Fruit fly (Drosophila melanogaster) whole organism, adult: ENCODE data around the gene ppk23.

Experiments
- CG11617 ChIP-seq: fragments of 200-800 bp; sonication (Bioruptor generic); optimal IDR thresholded peaks from 2 replicates; lab custom pipeline; 2017; ENCODE audit warnings: mild to moderate bottlenecking, missing biosample characterization, missing genetic modification reagents, missing genetic modification characterization
- CG14711 ChIP-seq: fragments of 200-800 bp; sonication (Bioruptor generic); optimal IDR thresholded peaks from 2 replicates; lab custom pipeline; 2018; ENCODE audit warnings: missing biosample characterization, mild to moderate bottlenecking, missing genetic modification characterization, moderate library complexity
- CG1620 ChIP-seq: fragments of 200-800 bp; sonication (Bioruptor generic); optimal IDR thresholded peaks from 2 replicates; lab custom pipeline; 2016; ENCODE audit warnings: missing biosample characterization, missing genetic modification characterization
- CG33017 ChIP-seq: fragments of 200-800 bp; sonication (Bioruptor generic); optimal IDR thresholded peaks from 2 replicates; lab custom pipeline; 2018; ENCODE audit warnings: missing biosample characterization, mild to moderate bottlenecking, missing genetic modification characterization, moderate library complexity
- CG5204 ChIP-seq: fragments of 200-800 bp; sonication (Bioruptor generic); optimal IDR thresholded peaks from 2 replicates; lab custom pipeline; 2016; ENCODE audit warnings: missing biosample characterization, missing genetic modification characterization
- CG7045 ChIP-seq: fragments of 200-800 bp; sonication (Bioruptor generic); optimal IDR thresholded peaks from 2 replicates; lab custom pipeline; 2017; ENCODE audit warnings: missing biosample characterization, mild to moderate bottlenecking, missing genetic modification characterization
- CG7101 ChIP-seq: fragments of 200-800 bp; sonication (Bioruptor generic); optimal IDR thresholded peaks from 2 replicates; lab custom pipeline; 2018; ENCODE audit warnings: missing biosample characterization, mild to moderate bottlenecking, missing genetic modification characterization, moderate library complexity
- Clk ChIP-seq: fragments of 200-800 bp; sonication (Bioruptor generic); optimal IDR thresholded peaks from 2 replicates; lab custom pipeline; 2017; ENCODE audit warnings: missing biosample characterization, missing genetic modification characterization
- Crg-1 ChIP-seq: fragments of 200-800 bp; sonication (Bioruptor generic); optimal IDR thresholded peaks from 2 replicates; lab custom pipeline; 2016; ENCODE audit warnings: missing biosample characterization, missing genetic modification characterization
- Hr96 ChIP-seq: fragments of 200-800 bp; sonication (Bioruptor generic); optimal IDR thresholded peaks from 2 replicates; lab custom pipeline; 2016; ENCODE audit warnings: missing biosample characterization, missing genetic modification characterization
- Mnt ChIP-seq: fragments of 200-800 bp; sonication (Bioruptor generic); optimal IDR thresholded peaks from 2 replicates; lab custom pipeline; 2016; ENCODE audit warnings: missing biosample characterization, mild to moderate bottlenecking, missing genetic modification characterization
- bab1 ChIP-seq: fragments of 200-800 bp; sonication (Bioruptor generic); optimal IDR thresholded peaks from 3 replicates; lab custom pipeline; 2019; ENCODE audit warnings: missing biosample characterization, mild to moderate bottlenecking, missing genetic modification characterization, moderate library complexity
- cic ChIP-seq: fragments of 200-800 bp; sonication (Bioruptor generic); optimal IDR thresholded peaks from 2 replicates; lab custom pipeline; 2017; ENCODE audit warnings: missing biosample characterization, mild to moderate bottlenecking, missing genetic modification characterization, moderate library complexity
- cnc ChIP-seq, 2 experiments: fragments of >200 bp; optimal IDR thresholded peaks; 2 replicates each; lab custom pipeline; 2017
- kay ChIP-seq: fragments of 200-800 bp; sonication (Bioruptor generic); peaks from one replicate; lab custom pipeline; 2016; ENCODE audit warnings: missing biosample characterization, missing genetic modification characterization, borderline replicate concordance
- ovo ChIP-seq: fragments of 200-800 bp; sonication (Bioruptor generic); optimal IDR thresholded peaks from 2 replicates; lab custom pipeline; 2016; ENCODE audit warnings: missing biosample characterization, missing genetic modification characterization
- pad ChIP-seq: fragments of 200-800 bp; sonication (Bioruptor generic); optimal IDR thresholded peaks from 3 replicates; lab custom pipeline; 2017; ENCODE audit warnings: missing biosample characterization, missing genetic modification characterization, mild to moderate bottlenecking, moderate library complexity, missing genetic modification reagents
- tj ChIP-seq: fragments of 200-800 bp; sonication (Bioruptor generic); optimal IDR thresholded peaks from 3 replicates; lab custom pipeline; 2017; ENCODE audit warnings: missing biosample characterization, mild to moderate bottlenecking, missing genetic modification characterization, moderate library complexity
- toe ChIP-seq: fragments of 200-800 bp; sonication (Bioruptor generic); optimal IDR thresholded peaks from 2 replicates; lab custom pipeline; 2016; ENCODE audit warnings: missing biosample characterization, missing genetic modification characterization

ppk23 gene

DNA sequence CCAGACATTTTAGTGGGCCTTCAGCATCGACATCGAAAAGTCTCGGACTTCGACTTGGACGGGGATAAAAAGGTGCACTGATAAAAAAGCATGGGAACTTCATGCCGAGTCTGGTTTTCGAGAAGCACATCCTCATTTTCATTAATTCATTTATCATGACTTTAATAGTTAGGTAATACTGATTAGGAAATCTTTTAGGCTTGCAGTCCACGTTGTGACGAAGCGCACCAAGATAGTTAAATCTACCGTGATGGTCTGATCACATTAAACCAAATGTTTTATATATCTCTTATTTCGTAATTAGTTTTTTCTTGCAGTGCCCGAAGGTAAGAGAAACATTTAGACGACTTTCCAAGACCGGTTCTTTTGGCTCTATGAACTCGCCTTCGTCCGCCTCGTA is 10.3 kb downstream of the ppk23 start:
- no peak for TF ChIP-seq Hr96 (GFP tag; lab: Kevin White, UChicago)
- no peak for TF ChIP-seq kay (GFP tag; lab: Kevin White, UChicago)
- TF ChIP-seq bab1 (GFP tag; lab: Kevin White, UChicago): no peak
- TF ChIP-seq cic (GFP tag; lab: Kevin White, UChicago): no peak

DNA sequence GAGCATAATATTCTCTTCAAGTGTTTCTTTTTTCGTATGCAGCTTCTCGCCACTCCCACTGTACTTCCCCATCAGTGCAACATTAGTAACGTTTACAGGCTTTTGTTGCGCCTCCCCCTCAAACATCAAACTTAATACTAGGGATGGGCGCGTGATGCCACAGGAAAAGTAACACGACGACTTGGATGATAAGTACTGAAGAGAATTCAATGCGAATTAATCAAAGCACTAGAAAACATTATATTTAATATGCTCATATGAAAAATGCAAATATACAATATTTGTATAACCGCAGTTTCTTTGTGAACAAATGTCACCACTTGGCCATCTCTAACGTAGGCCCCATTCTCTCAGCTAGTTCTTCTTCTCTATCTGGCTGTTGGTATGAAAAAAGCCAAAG is 13.9 kb downstream of the ppk23 start:
- TF ChIP-seq pad (GFP tag; lab: Kevin White, UChicago) (no peak), CG7045 (GFP tag; lab: Kevin White, UChicago) (no peak), CG14711 (tag; lab: Kevin White, UChicago) (no peak), toe (GFP tag; lab: Kevin White, UChicago) (no peak)

- TF ChIP-seq cic (GFP tag; lab: Kevin White, UChicago): no peak
- no peak for TF ChIP-seq pad (GFP tag; lab: Kevin White, UChicago)
- no peak for TF ChIP-seq tj
- no peak for TF ChIP-seq bab1 (GFP tag; lab: Kevin White, UChicago)
- TF ChIP-seq CG14711 (tag; lab: Kevin White, UChicago): no peak
- no peak for TF ChIP-seq toe (GFP tag; lab: Kevin White, UChicago)
- no peak for TF ChIP-seq CG1620
- no peak for TF ChIP-seq Mnt (GFP tag; lab: Kevin White, UChicago)
- no peak for TF ChIP-seq CG33017 (tag; lab: Kevin White, UChicago)
- no peak for TF ChIP-seq ovo (GFP tag; lab: Kevin White, UChicago)
- TF ChIP-seq CG5204 (GFP tag; lab: Kevin White, UChicago): no peak
- TF ChIP-seq CG11617 (GFP tag; lab: Kevin White, UChicago): no peak
- TF ChIP-seq CG7101 (tag; lab: Kevin White, UChicago): no peak
These were observed 18.1 kb downstream of the ppk23 start for dm6 chrX:17550957-17551356.

DNA sequence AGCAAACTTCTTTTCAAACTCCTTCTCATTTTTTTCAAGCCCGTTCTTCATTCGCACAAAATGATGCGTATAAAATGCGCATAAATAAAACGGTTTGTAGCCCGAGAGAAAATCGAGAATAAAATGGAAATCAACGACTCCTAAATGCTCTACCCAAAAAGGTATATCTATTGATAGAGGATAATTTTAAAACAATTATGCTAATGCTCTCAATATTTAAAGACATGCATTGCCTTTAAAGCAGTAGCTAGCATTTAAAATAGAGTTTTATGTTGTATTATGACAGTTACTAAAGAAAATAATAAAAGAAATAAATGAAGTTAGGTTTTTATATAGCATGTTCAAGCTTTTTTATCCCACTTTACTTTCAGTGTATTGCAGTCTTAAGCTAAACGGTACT is 18.7 kb downstream of the ppk23 start:
- TF ChIP-seq ovo (GFP tag; lab: Kevin White, UChicago): no peak
- no peak for TF ChIP-seq CG11617 (GFP tag; lab: Kevin White, UChicago)

DNA sequence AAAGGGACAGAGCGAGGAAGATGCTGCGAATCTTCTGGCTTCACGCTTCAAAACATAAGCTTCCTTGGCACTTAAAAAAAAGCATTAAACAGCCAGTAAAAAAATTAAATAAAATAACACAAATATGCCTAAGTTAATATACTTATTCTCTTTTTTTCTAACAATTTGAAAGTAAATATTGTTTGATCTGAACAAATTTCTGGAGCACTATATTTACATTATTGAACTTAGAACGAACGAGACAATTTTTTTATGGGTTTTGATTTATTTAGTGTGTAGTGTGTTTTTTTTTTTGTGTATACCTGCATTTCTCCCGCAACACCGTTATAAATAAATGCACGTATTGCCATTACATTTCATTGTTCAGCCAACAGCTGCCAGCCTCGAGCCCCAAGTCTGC is 23.4 kb downstream of the ppk23 start:
- TF ChIP-seq pad (GFP tag; lab: Kevin White, UChicago) (no peak), toe (GFP tag; lab: Kevin White, UChicago) (no peak), CG7101 (tag; lab: Kevin White, UChicago) (no peak), cic (GFP tag; lab: Kevin White, UChicago) (no peak), CG11617 (GFP tag; lab: Kevin White, UChicago) (no peak), CG14711 (tag; lab: Kevin White, UChicago) (no peak), cnc (optimal IDR thresholded peaks at IDR 0.05; lab: Kevin White, UChicago) (no peak), Hr96 (GFP tag; lab: Kevin White, UChicago) (no peak), Crg-1 (GFP tag; lab: Kevin White, UChicago) (no peak)

- no peak for TF ChIP-seq Clk (GFP tag; lab: Kevin White, UChicago)
- TF ChIP-seq CG14711 (tag; lab: Kevin White, UChicago): no peak
- TF ChIP-seq cnc (optimal IDR thresholded peaks at IDR 0.05; lab: Kevin White, UChicago): no peak
- TF ChIP-seq Crg-1 (GFP tag; lab: Kevin White, UChicago): no peak
- TF ChIP-seq tj: no peak
- TF ChIP-seq CG7045 (GFP tag; lab: Kevin White, UChicago): no peak
- no peak for TF ChIP-seq Hr96 (GFP tag; lab: Kevin White, UChicago)
- no peak for TF ChIP-seq pad (GFP tag; lab: Kevin White, UChicago)
- no peak for TF ChIP-seq toe (GFP tag; lab: Kevin White, UChicago)
- no peak for TF ChIP-seq CG1620
- TF ChIP-seq Mnt (GFP tag; lab: Kevin White, UChicago): no peak
- no peak for TF ChIP-seq cic (GFP tag; lab: Kevin White, UChicago)
- no peak for TF ChIP-seq CG11617 (GFP tag; lab: Kevin White, UChicago)
These were observed 24.6 kb downstream of the ppk23 start for dm6 chrX:17544409-17544808.

DNA sequence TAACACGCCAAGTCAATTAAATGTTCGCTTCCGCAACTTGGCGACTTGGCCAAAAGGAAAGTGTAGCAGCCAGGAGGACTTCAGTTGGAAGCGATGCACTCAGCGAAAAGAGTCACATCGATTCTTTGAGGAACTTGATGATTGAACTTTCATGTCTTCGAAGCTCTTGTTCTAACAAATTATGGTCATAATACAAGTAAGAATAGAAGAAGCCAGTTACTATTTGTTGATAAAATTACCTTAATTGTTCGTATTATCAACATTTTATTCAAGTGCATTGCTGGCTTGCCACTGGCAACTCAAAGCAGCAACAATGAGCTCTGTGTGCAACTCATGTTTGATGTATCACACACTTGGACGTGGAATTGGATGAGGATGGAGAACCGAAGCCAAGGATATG is 25.7 kb downstream of the ppk23 start:
- TF ChIP-seq Crg-1 (GFP tag; lab: Kevin White, UChicago) (no peak), ovo (GFP tag; lab: Kevin White, UChicago) (no peak), Hr96 (GFP tag; lab: Kevin White, UChicago) (no peak), Clk (GFP tag; lab: Kevin White, UChicago) (no peak), CG7101 (tag; lab: Kevin White, UChicago) (no peak)

dm6 chrX:17542729-17543128 is 26.3 kb downstream of the ppk23 start:
- TF ChIP-seq CG11617 (GFP tag; lab: Kevin White, UChicago) (no peak), pad (GFP tag; lab: Kevin White, UChicago) (no peak)
